Fruit fly (Drosophila melanogaster) whole organism, embryonic: ENCODE data around the gene CG9992.

Experiments
- CG10147 ChIP-seq: fragments of 200-800 bp; sonication (Bioruptor generic); optimal IDR thresholded peaks from 2 replicates; lab custom pipeline; 2019; ENCODE audit warnings: missing biosample characterization, mild to moderate bottlenecking, missing genetic modification characterization, moderate library complexity
- CG14860 ChIP-seq: fragments of 200-800 bp; sonication (Bioruptor generic); IDR thresholded peaks from 3 replicates; pipeline ENCODE4 v1.3.6; 2022; ENCODE audit warnings: missing biosample characterization, missing genetic modification characterization; ENCODE audit not compliant: partially characterized antibody
- CG15269 ChIP-seq: fragments of 200-800 bp; sonication (Bioruptor generic); optimal IDR thresholded peaks from 2 replicates; lab custom pipeline; 2018; ENCODE audit warnings: missing biosample characterization, mild to moderate bottlenecking, missing genetic modification characterization, moderate library complexity
- CG1602 ChIP-seq: fragments of 200-800 bp; sonication (Bioruptor generic); optimal IDR thresholded peaks from 3 replicates; lab custom pipeline; 2016; ENCODE audit warnings: missing biosample characterization, missing genetic modification characterization
- CG17612 ChIP-seq: fragments of 200-800 bp; sonication (Bioruptor generic); IDR thresholded peaks from 2 replicates; pipeline ENCODE4 v1.3.6; 2022; ENCODE audit warnings: missing biosample characterization, missing genetic modification characterization
- CG17802 ChIP-seq: fragments of 200-800 bp; sonication (Bioruptor generic); optimal IDR thresholded peaks from 2 replicates; lab custom pipeline; 2018; ENCODE audit warnings: missing biosample characterization, mild to moderate bottlenecking, missing genetic modification characterization, moderate library complexity
- CG3407 ChIP-seq: fragments of 200-800 bp; sonication (Bioruptor generic); optimal IDR thresholded peaks from 2 replicates; lab custom pipeline; 2018; ENCODE audit warnings: missing biosample characterization, mild to moderate bottlenecking, missing genetic modification characterization
- CG6683 ChIP-seq: fragments of 200-800 bp; sonication (Bioruptor generic); optimal IDR thresholded peaks from 2 replicates; lab custom pipeline; 2017; ENCODE audit warnings: missing biosample characterization, mild to moderate bottlenecking, missing genetic modification characterization, missing genetic modification reagents
- CG6791 ChIP-seq: fragments of 200-800 bp; sonication (Bioruptor generic); IDR thresholded peaks from 3 replicates; pipeline ENCODE4 v1.3.6; 2022; ENCODE audit warnings: missing biosample characterization, missing genetic modification characterization; ENCODE audit not compliant: partially characterized antibody
- CG7271 ChIP-seq: fragments of 200-800 bp; sonication (Bioruptor generic); optimal IDR thresholded peaks from 2 replicates; lab custom pipeline; 2018; ENCODE audit warnings: missing biosample characterization, mild to moderate bottlenecking, missing genetic modification characterization, moderate library complexity
- CG7786 ChIP-seq: fragments of 200-800 bp; sonication (Bioruptor generic); optimal IDR thresholded peaks from 2 replicates; lab custom pipeline; 2016; ENCODE audit warnings: missing biosample characterization, missing genetic modification characterization
- CG8359 ChIP-seq: fragments of 200-800 bp; sonication (Bioruptor generic); optimal IDR thresholded peaks from 2 replicates; lab custom pipeline; 2017; ENCODE audit warnings: missing biosample characterization, mild to moderate bottlenecking, missing genetic modification characterization, borderline replicate concordance
- CG8924 ChIP-seq: fragments of 200-800 bp; optimal IDR thresholded peaks from 3 replicates; lab custom pipeline; 2019; ENCODE audit warnings: missing biosample characterization, mild to moderate bottlenecking, missing genetic modification characterization, moderate library complexity
- CG9609 ChIP-seq: fragments of 200-800 bp; sonication (Bioruptor generic); optimal IDR thresholded peaks from 3 replicates; lab custom pipeline; 2016; ENCODE audit warnings: missing biosample characterization, missing genetic modification characterization
- Camta ChIP-seq: fragments of 200-800 bp; sonication (Bioruptor generic); optimal IDR thresholded peaks from 2 replicates; lab custom pipeline; 2016; ENCODE audit warnings: missing biosample characterization, missing genetic modification characterization
- Dad ChIP-seq: fragments of 200-800 bp; sonication (Bioruptor generic); optimal IDR thresholded peaks from 3 replicates; lab custom pipeline; 2016; ENCODE audit warnings: missing biosample characterization, missing genetic modification characterization
- Dfd ChIP-seq, 2 experiments: fragments of >200 bp; optimal IDR thresholded peaks; 2 replicates each; lab custom pipeline; 2017; ENCODE audit warnings: missing biosample characterization in 2 of 2, missing genetic modification characterization in 2 of 2
- Doc2 ChIP-seq: fragments of 200-800 bp; sonication (Bioruptor generic); IDR thresholded peaks from 2 replicates; pipeline ENCODE4 v1.3.6; 2022; ENCODE audit warnings: missing biosample characterization, missing genetic modification characterization
- E2f1 ChIP-seq: fragments of 200-800 bp; sonication (Bioruptor generic); IDR thresholded peaks from 2 replicates; pipeline ENCODE4 v1.3.6; 2022; ENCODE audit warnings: missing biosample characterization, missing genetic modification characterization
- E2f2 ChIP-seq: fragments of 200-800 bp; sonication (Bioruptor generic); IDR thresholded peaks from 2 replicates; pipeline ENCODE4 v1.3.6; 2022; ENCODE audit warnings: missing biosample characterization, missing genetic modification characterization
- Fer1 ChIP-seq: fragments of 200-800 bp; sonication (Bioruptor generic); optimal IDR thresholded peaks from 2 replicates; lab custom pipeline; 2017; ENCODE audit warnings: missing biosample characterization, mild to moderate bottlenecking, missing genetic modification characterization
- Hand ChIP-seq: fragments of 200-800 bp; sonication (Bioruptor generic); optimal IDR thresholded peaks from 2 replicates; lab custom pipeline; 2017; ENCODE audit warnings: mild to moderate bottlenecking, missing biosample characterization, missing genetic modification reagents, missing genetic modification characterization
- Jarid2 ChIP-seq: fragments of 200-800 bp; sonication (Bioruptor generic); optimal IDR thresholded peaks from 3 replicates; lab custom pipeline; 2017; ENCODE audit warnings: mild to moderate bottlenecking, missing biosample characterization, missing genetic modification reagents, missing genetic modification characterization
- Lpt ChIP-seq: fragments of >200 bp; optimal IDR thresholded peaks from 2 replicates; lab custom pipeline; 2018; ENCODE audit warnings: missing biosample characterization, missing genetic modification characterization
- NfI ChIP-seq: fragments of 200-800 bp; sonication (Bioruptor generic); optimal IDR thresholded peaks from 3 replicates; lab custom pipeline; 2018; ENCODE audit warnings: missing biosample characterization, mild to moderate bottlenecking, missing genetic modification characterization, moderate library complexity
- Optix ChIP-seq: fragments of 200-800 bp; sonication (Bioruptor generic); IDR thresholded peaks from 3 replicates; pipeline ENCODE4 v1.3.6; 2022; ENCODE audit warnings: missing biosample characterization, missing genetic modification characterization
- Ptx1 ChIP-seq: fragments of 200-800 bp; sonication (Bioruptor generic); IDR thresholded peaks from 2 replicates; pipeline ENCODE4 v1.3.6; 2022; ENCODE audit warnings: missing biosample characterization, missing genetic modification characterization
- Sin3A ChIP-seq: fragments of >200 bp; optimal IDR thresholded peaks from 2 replicates; lab custom pipeline; 2018
- Usf ChIP-seq: fragments of 200-800 bp; sonication (Bioruptor generic); optimal IDR thresholded peaks from 2 replicates; lab custom pipeline; 2017; ENCODE audit warnings: missing genotype, missing biosample characterization, missing genetic modification characterization
- amos ChIP-seq: fragments of 200-800 bp; sonication (Bioruptor generic); IDR thresholded peaks from 2 replicates; pipeline ENCODE4 v1.3.6; 2022; ENCODE audit warnings: missing biosample characterization, missing genetic modification characterization; ENCODE audit not compliant: partially characterized antibody
- bbx ChIP-seq: fragments of 200-800 bp; sonication (Bioruptor generic); IDR thresholded peaks from 2 replicates; pipeline ENCODE4 v1.3.6; 2022; ENCODE audit warnings: missing biosample characterization, missing genetic modification characterization; ENCODE audit not compliant: partially characterized antibody
- cg ChIP-seq: fragments of 200-800 bp; sonication (Bioruptor generic); optimal IDR thresholded peaks from 3 replicates; lab custom pipeline; 2019; ENCODE audit warnings: missing biosample characterization, mild to moderate bottlenecking, missing genetic modification characterization, moderate library complexity
- da ChIP-seq: fragments of 200-800 bp; sonication (Bioruptor generic); optimal IDR thresholded peaks from 2 replicates; lab custom pipeline; 2016; ENCODE audit warnings: missing biosample characterization, missing genetic modification characterization
- dpn ChIP-seq, 2 experiments: fragments of 200-800 bp; sonication (Bioruptor generic); optimal IDR thresholded peaks; 3 replicates each; lab custom pipeline; 2016; ENCODE audit warnings: missing biosample characterization in 2 of 2, missing genetic modification characterization in 2 of 2
- gce ChIP-seq: fragments of 200-800 bp; sonication (Bioruptor generic); IDR thresholded peaks from 3 replicates; pipeline ENCODE4 v1.3.6; 2022; ENCODE audit warnings: missing biosample characterization, missing genetic modification characterization
- gsb-n ChIP-seq: fragments of 200-800 bp; sonication (Bioruptor generic); optimal IDR thresholded peaks from 3 replicates; lab custom pipeline; 2018; ENCODE audit warnings: missing biosample characterization, mild to moderate bottlenecking, missing genetic modification characterization
- ham ChIP-seq: fragments of 200-800 bp; sonication (Bioruptor generic); IDR thresholded peaks from 2 replicates; pipeline ENCODE4 v1.3.6; 2022; ENCODE audit warnings: missing biosample characterization, missing genetic modification characterization
- lov ChIP-seq, 2 experiments: fragments of 200-800 bp in 1 of 2; fragments of >200 bp in 1 of 2; sonication (Bioruptor generic) in 1 of 2; IDR thresholded peaks in 1 of 2; optimal IDR thresholded peaks in 1 of 2; 2 replicates in 1 of 2; 3 replicates in 1 of 2; pipeline versions ENCODE4 v1.3.6 to Lab custom; 2017 to 2022; ENCODE audit warnings: missing biosample characterization in 1 of 2, missing genetic modification characterization in 1 of 2
- odd ChIP-seq: fragments of 200-800 bp; sonication (Bioruptor generic); optimal IDR thresholded peaks from 2 replicates; lab custom pipeline; 2017; ENCODE audit warnings: missing biosample characterization, mild to moderate bottlenecking, missing genetic modification characterization
- pb ChIP-seq: fragments of 200-800 bp; sonication (Bioruptor generic); optimal IDR thresholded peaks from 3 replicates; lab custom pipeline; 2016; ENCODE audit warnings: missing biosample characterization, missing genetic modification characterization
- row ChIP-seq: fragments of 200-800 bp; sonication (Bioruptor generic); IDR thresholded peaks from 3 replicates; pipeline ENCODE4 v1.3.6; 2022; ENCODE audit warnings: missing biosample characterization, missing genetic modification characterization
- sim ChIP-seq: fragments of 200-800 bp; sonication (Bioruptor generic); IDR thresholded peaks from 2 replicates; pipeline ENCODE4 v1.3.6; 2022; ENCODE audit warnings: missing biosample characterization, missing genetic modification characterization
- slbo ChIP-seq: fragments of 200-800 bp; sonication (Bioruptor generic); IDR thresholded peaks from 2 replicates; pipeline ENCODE4 v1.3.6; 2022; ENCODE audit warnings: missing biosample characterization, missing genetic modification characterization
- sqz ChIP-seq: fragments of 200-800 bp; sonication (Bioruptor generic); optimal IDR thresholded peaks from 3 replicates; lab custom pipeline; 2018; ENCODE audit warnings: missing biosample characterization, mild to moderate bottlenecking, missing genetic modification characterization
- tll ChIP-seq, 2 experiments: fragments of 200-800 bp in 1 of 2; fragments of >200 bp in 1 of 2; sonication (Bioruptor generic) in 1 of 2; optimal IDR thresholded peaks; 2 replicates each; lab custom pipeline; 2017 to 2019; ENCODE audit warnings: missing biosample characterization in 2 of 2, missing genetic modification characterization in 2 of 2, mild to moderate bottlenecking in 1 of 2, moderate library complexity in 1 of 2
- toy ChIP-seq: fragments of 200-800 bp; sonication (Bioruptor generic); IDR thresholded peaks from 2 replicates; pipeline ENCODE4 v1.3.6; 2022; ENCODE audit warnings: missing biosample characterization, missing genetic modification characterization
- trh ChIP-seq: fragments of 200-800 bp; sonication (Bioruptor generic); optimal IDR thresholded peaks from 2 replicates; lab custom pipeline; 2016; ENCODE audit warnings: missing biosample characterization, missing genetic modification characterization
- vfl ChIP-seq: fragments of 200-800 bp; sonication (Bioruptor generic); optimal IDR thresholded peaks from 2 replicates; lab custom pipeline; 2016; ENCODE audit warnings: missing biosample characterization, missing genetic modification characterization
- yki ChIP-seq: fragments of >200 bp; optimal IDR thresholded peaks from 3 replicates; lab custom pipeline; 2018

The CG9992 gene

DNA sequence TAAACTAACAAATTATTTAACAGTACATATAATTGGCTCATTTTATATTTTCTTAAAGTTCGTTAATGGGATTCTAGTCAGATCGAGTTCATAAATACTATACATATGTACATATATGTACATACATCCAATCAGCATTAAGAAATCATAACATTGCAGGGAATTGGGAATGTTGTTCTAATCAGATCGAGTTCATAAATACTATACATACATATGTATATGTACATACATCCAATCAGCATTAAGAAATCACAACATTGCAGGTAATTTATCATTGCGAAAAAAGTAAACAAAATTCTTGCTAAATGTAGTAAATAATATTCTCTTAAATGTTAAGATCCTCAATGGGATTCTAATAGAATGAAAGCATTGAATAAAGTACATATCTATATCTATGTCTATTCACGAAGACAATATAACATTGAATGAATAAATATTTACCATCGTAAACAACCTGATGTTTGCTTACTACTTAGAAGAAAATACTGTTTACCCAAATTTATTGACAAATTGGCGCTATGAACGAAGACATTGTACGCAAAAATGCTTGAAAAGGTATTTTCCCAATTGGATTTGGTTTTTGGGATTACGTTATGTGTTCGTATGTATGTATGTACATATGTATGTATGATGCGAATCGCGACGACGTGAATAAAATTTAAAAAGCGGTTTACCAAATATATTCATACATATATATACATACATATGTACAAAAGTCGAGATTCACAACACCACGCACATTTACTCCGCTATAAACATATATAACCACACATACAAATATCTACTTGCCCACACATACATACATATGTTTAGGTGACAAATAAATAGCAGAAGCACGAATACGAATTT is 817 bp downstream of the CG9992 start (continued):
- TF ChIP-seq sim (GFP tag; lab: Robert Waterston, UW) (peak; percentile 37; the same call in 1 of the 2 replicates), ham (GFP tag; lab: Robert Waterston, UW) (no peak), Dad (GFP tag; lab: Kevin White, UChicago) (no peak), dpn (GFP tag; optimal IDR thresholded peaks at IDR 0.05; lab: Kevin White, UChicago) (peak; percentile 28 to 60), pb (GFP tag; lab: Kevin White, UChicago) (no peak), CG8924 (peak; percentile 78), NfI (GFP tag; lab: Kevin White, UChicago) (no peak), CG6791 (GFP tag; lab: Robert Waterston, UW) (no peak), Ptx1 (GFP tag; lab: Robert Waterston, UW) (no peak), CG17612 (GFP tag; lab: Robert Waterston, UW) (no peak), Usf (GFP tag; lab: Kevin White, UChicago) (no peak), E2f1 (GFP tag; lab: Robert Waterston, UW) (no peak; the same call in 1 of the 2 replicates), CG6683 (GFP tag; lab: Kevin White, UChicago) (peak; percentile 80), Jarid2 (no peak), CG9609 (GFP tag; lab: Kevin White, UChicago) (no peak), gce (GFP tag; lab: Robert Waterston, UW) (no peak), trh (peak; percentile 40), Fer1 (GFP tag; lab: Kevin White, UChicago) (peak; percentile 92), Hand (peak; percentile 78), CG7786 (GFP tag; lab: Kevin White, UChicago) (peak; percentile 13), CG3407 (peak; percentile 72), CG7271 (tag; lab: Kevin White, UChicago) (peak; percentile 78), Camta (GFP tag; lab: Kevin White, UChicago) (peak; percentile 71), Doc2 (GFP tag; lab: Robert Waterston, UW) (no peak), toy (GFP tag; lab: Robert Waterston, UW) (no peak; the same call in 1 of the 2 replicates), Lpt (GFP tag; lab: Kevin White, UChicago) (no peak), slbo (GFP tag; lab: Robert Waterston, UW) (no peak), odd (GFP tag; lab: Kevin White, UChicago) (peak; percentile 86), cg (GFP tag; lab: Kevin White, UChicago) (peak; percentile 76), tll (GFP tag; optimal IDR thresholded peaks at IDR 0.05; lab: Kevin White, UChicago) (no peak), Sin3A (lab: Kevin White, UChicago) (no peak), Dfd (GFP tag; optimal IDR thresholded peaks at IDR 0.05; lab: Kevin White, UChicago) (no peak), gsb-n (tag; lab: Kevin White, UChicago) (peak; percentile 75), yki (lab: Kevin White, UChicago) (no peak), sqz (no peak), vfl (GFP tag; lab: Kevin White, UChicago) (no peak), CG1602 (GFP tag; lab: Kevin White, UChicago) (peak; percentile 25), amos (GFP tag; lab: Robert Waterston, UW) (no peak), E2f2 (GFP tag; lab: Robert Waterston, UW) (peak; percentile 43; the same call in 1 of the 2 replicates), Optix (GFP tag; lab: Robert Waterston, UW) (no peak), bbx (GFP tag; lab: Robert Waterston, UW) (no peak), CG17802 (tag; lab: Kevin White, UChicago) (no peak), row (GFP tag; lab: Robert Waterston, UW) (no peak), da (GFP tag; lab: Kevin White, UChicago) (no peak), CG8359 (GFP tag; lab: Kevin White, UChicago) (peak; percentile 36), CG15269 (tag; lab: Kevin White, UChicago) (peak; percentile 84), CG10147 (GFP tag; lab: Kevin White, UChicago) (peak; percentile 85), lov (optimal IDR thresholded peaks at IDR 0.05; lab: Kevin White, UChicago) (no peak), lov (GFP tag; IDR thresholded peaks at IDR 0.05; lab: Robert Waterston, UW) (no peak), CG14860 (no peak)
